Worm (Caenorhabditis elegans) whole organism, L4/young adult: ENCODE data around the gene F37C12.18.

Source experiments
- W03F9.2 ChIP-seq: fragments of 150-350 bp; optimal IDR thresholded peaks from 2 replicates; lab custom pipeline; 2014; ENCODE audit warnings: missing biosample characterization, missing genetic modification characterization
- dao-5 ChIP-seq: sonication (generic microtip); optimal IDR thresholded peaks from 2 replicates; lab custom pipeline; 2016; ENCODE audit warnings: missing genotype, missing genetic modification characterization, moderate library complexity, missing compliant biosample characterization
- him-1 ChIP-seq: sonication (generic microtip); optimal IDR thresholded peaks from 2 replicates; lab custom pipeline; 2016; ENCODE audit warnings: missing genotype, missing genetic modification reagents, missing genetic modification characterization, missing compliant biosample characterization

DNA sequence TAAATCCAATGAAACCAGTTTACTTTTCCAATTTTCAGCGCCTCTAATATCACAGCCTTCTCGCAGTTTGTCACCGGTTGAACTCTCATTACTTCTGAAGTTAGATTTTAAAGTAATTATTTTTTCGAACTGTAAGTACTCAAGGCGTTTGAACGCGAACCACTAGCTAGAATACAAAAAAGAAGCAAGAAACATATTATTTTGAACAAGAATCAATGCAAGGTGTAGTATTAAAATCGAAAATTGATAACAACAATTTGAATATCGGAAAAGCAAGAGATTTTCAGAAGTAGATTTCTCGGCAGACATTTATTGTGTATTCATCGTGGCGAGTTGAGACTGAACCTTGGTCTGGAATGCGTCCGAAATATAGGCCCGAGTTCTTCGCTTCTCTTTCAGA, 2.7 kb upstream of the F37C12.18 start, which contains the start of gene exos-9:
- TF ChIP-seq him-1 (tag; lab: Kevin White, UChicago) (no peak), dao-5 (tag; lab: Kevin White, UChicago) (no peak), W03F9.2 (tag; lab: Kevin White, UChicago) (no peak)
